Worm (Caenorhabditis elegans) whole organism, L4/young adult: ENCODE measurements around the gene srg-8.

Experiments
- W03F9.2 ChIP-seq: fragments of 150-350 bp; optimal IDR thresholded peaks from 2 replicates; lab custom pipeline; 2014; ENCODE audit warnings: missing biosample characterization, missing genetic modification characterization
- dao-5 ChIP-seq: sonication (generic microtip); optimal IDR thresholded peaks from 2 replicates; lab custom pipeline; 2016; ENCODE audit warnings: missing genotype, missing genetic modification characterization, moderate library complexity, missing compliant biosample characterization
- him-1 ChIP-seq: sonication (generic microtip); optimal IDR thresholded peaks from 2 replicates; lab custom pipeline; 2016; ENCODE audit warnings: missing genotype, missing genetic modification reagents, missing genetic modification characterization, missing compliant biosample characterization

DNA sequence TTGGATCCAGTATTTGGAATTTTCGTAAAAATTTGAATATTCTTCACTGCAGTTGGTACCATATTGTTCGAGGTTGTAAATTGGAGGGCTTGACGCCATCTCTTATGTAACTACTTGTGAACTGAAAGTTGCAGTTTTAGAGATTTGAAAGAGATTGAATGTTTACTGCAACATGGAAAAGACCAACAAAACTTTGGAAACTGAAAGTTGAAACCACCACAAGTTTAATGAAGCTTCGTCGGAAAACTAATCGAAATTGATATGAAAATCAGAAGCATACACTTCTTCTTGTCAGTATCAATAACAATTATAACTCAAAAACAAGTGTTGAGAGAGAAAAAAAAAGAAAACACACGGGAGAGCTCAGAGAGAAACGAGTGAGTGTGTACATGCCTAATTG is 13.4 kb upstream of the srg-8 start, which contains the start of gene srg-7:
- TF ChIP-seq dao-5 (tag; lab: Kevin White, UChicago), result no peak
- TF ChIP-seq him-1 (tag; lab: Kevin White, UChicago), result no peak
- TF ChIP-seq W03F9.2 (tag; lab: Kevin White, UChicago), result no peak
